Worm (Caenorhabditis elegans): ENCODE data around the gene gln-5.

- TF ChIP-seq flt-1 (GFP tag; IDR thresholded peaks at IDR 0.05), result no peak
- no peak for TF ChIP-seq klf-2 (GFP tag; conservative IDR thresholded peaks at IDR 0.05)
These were observed 1.8 kb upstream of the gln-5 start, which contains the start of gene lhfp-4 for ce11 chrIV:17275281-17275680.
